Worm (Caenorhabditis elegans) whole organism, L1 larva: Measurements from ENCODE around the gene Y65A5A.24.
A peak's percentile ranks its signal among the peaks of the same experiment; 100 is the strongest.

ENCODE experiments used
- ama-1 ChIP-seq: fragments of 150-350 bp; optimal IDR thresholded peaks from 2 replicates; lab custom pipeline; 2014
- dsc-1 ChIP-seq: sonication (generic microtip); optimal IDR thresholded peaks from 2 replicates; lab custom pipeline; 2016; ENCODE audit warnings: mild to moderate bottlenecking, missing genetic modification characterization, missing compliant biosample characterization
- nhr-237 ChIP-seq: fragments of 150-350 bp; optimal IDR thresholded peaks from 2 replicates; lab custom pipeline; 2014; ENCODE audit warnings: missing biosample characterization, missing genetic modification characterization
- nhr-47 ChIP-seq: sonication (generic microtip); optimal IDR thresholded peaks from 2 replicates; lab custom pipeline; 2016; ENCODE audit warnings: mild to moderate bottlenecking, missing genetic modification characterization, moderate library complexity, missing compliant biosample characterization
- nhr-85 ChIP-seq: sonication (generic microtip); peaks from one replicate; lab custom pipeline; 2016; ENCODE audit warnings: missing genetic modification characterization, inconsistent platforms, missing compliant biosample characterization
- sox-4 ChIP-seq: sonication (generic microtip); optimal IDR thresholded peaks from 2 replicates; lab custom pipeline; 2016; ENCODE audit warnings: missing genetic modification characterization, missing compliant biosample characterization
- sup-37 ChIP-seq: fragments of 200-800 bp; sonication (Bioruptor generic); optimal IDR thresholded peaks from 2 replicates; lab custom pipeline; 2018; ENCODE audit warnings: mild to moderate bottlenecking, missing genetic modification characterization, missing compliant biosample characterization
- tlp-1 ChIP-seq: fragments of 150-350 bp; optimal IDR thresholded peaks from 2 replicates; lab custom pipeline; 2014; ENCODE audit warnings: missing biosample characterization, missing genetic modification characterization
- xbp-1 ChIP-seq: sonication (generic microtip); optimal IDR thresholded peaks from 2 replicates; lab custom pipeline; 2016; ENCODE audit warnings: missing genetic modification characterization, missing compliant biosample characterization
- zip-4 ChIP-seq: fragments of 200-800 bp; sonication (Bioruptor generic); optimal IDR thresholded peaks from 2 replicates; lab custom pipeline; 2018; ENCODE audit warnings: mild to moderate bottlenecking, missing genetic modification characterization, moderate library complexity, missing compliant biosample characterization

Y65A5A.24 gene

ce11 chrIV:16431929-16432328 lies 38.2 kb downstream of the Y65A5A.24 start, which contains the start of gene dlc-3:
Gene dlc-3 (plus strand): TSS chrIV:16432229.
- TF ChIP-seq zip-4 (GFP tag; lab: Kevin White, UChicago) (no peak), sup-37 (GFP tag; lab: Kevin White, UChicago) (no peak), dsc-1 (tag; lab: Kevin White, UChicago) (peak; percentile 39), tlp-1 (tag; lab: Kevin White, UChicago) (no peak), nhr-85 (no peak), nhr-47 (tag; lab: Kevin White, UChicago) (no peak)

- TF ChIP-seq sox-4 (no peak), ama-1 (lab: Kevin White, UChicago) (no peak), nhr-237 (no peak), xbp-1 (no peak), nhr-47 (tag; lab: Kevin White, UChicago) (no peak)
Measured at ce11 chrIV:16442963-16443362, 49.2 kb downstream of the Y65A5A.24 start, which contains the start of gene dlc-4. Gene dlc-4 (plus strand): TSS chrIV:16443263.
